Worm (Caenorhabditis elegans) whole organism, young adult: ENCODE data around the gene srg-10.

Experiments used
- F37B4.10 ChIP-seq: fragments of 200-800 bp; sonication (Bioruptor generic); IDR thresholded peaks from 2 replicates; pipeline ENCODE4 v1.3.6; 2022; ENCODE audit warnings: missing genetic modification characterization, missing compliant biosample characterization
- K11D2.4 ChIP-seq: fragments of 200-800 bp; sonication (Bioruptor generic); IDR thresholded peaks from 2 replicates; pipeline ENCODE4 v1.3.6; 2022; ENCODE audit warnings: missing genetic modification reagents, missing genetic modification characterization, missing compliant biosample characterization
- T07F8.4 ChIP-seq: sonication (generic microtip); optimal IDR thresholded peaks from 2 replicates; lab custom pipeline; 2016; ENCODE audit warnings: mild to moderate bottlenecking, missing genetic modification characterization, moderate library complexity, missing compliant biosample characterization
- T26A5.8 ChIP-seq: sonication (generic microtip); optimal IDR thresholded peaks from 2 replicates; lab custom pipeline; 2016; ENCODE audit warnings: missing genetic modification characterization, missing compliant biosample characterization
- Y53G8AR.9 ChIP-seq: fragments of 200-800 bp; sonication (Bioruptor generic); conservative IDR thresholded peaks from 2 replicates; pipeline ENCODE4 v1.3.6; 2022; ENCODE audit warnings: missing genetic modification reagents, missing genetic modification characterization, missing compliant biosample characterization
- aptf-3 ChIP-seq: fragments of 200-800 bp; sonication (Bioruptor generic); IDR thresholded peaks from 2 replicates; pipeline ENCODE4 v1.3.6; 2022; ENCODE audit warnings: missing genetic modification characterization, missing compliant biosample characterization
- athp-1 ChIP-seq: sonication (generic microtip); optimal IDR thresholded peaks from 2 replicates; lab custom pipeline; 2017; ENCODE audit warnings: mild to moderate bottlenecking, missing genetic modification characterization, missing compliant biosample characterization
- bed-1 ChIP-seq: fragments of 200-800 bp; sonication (Bioruptor generic); IDR thresholded peaks from 2 replicates; pipeline ENCODE4 v1.3.6; 2022; ENCODE audit warnings: missing genetic modification reagents, missing genetic modification characterization, missing compliant biosample characterization
- cebp-1 ChIP-seq, 2 experiments: fragments of 200-800 bp in 1 of 2; sonication (Bioruptor generic) in 1 of 2; sonication (generic microtip) in 1 of 2; IDR thresholded peaks in 1 of 2; optimal IDR thresholded peaks in 1 of 2; 2 replicates each; pipeline versions ENCODE4 v1.3.6 to Lab custom; 2017 to 2022; ENCODE audit warnings: missing compliant biosample characterization in 2 of 2, missing genetic modification characterization in 2 of 2, mild to moderate bottlenecking in 1 of 2, missing genetic modification reagents in 1 of 2, moderate library complexity in 1 of 2
- cebp-2 ChIP-seq: fragments of 200-800 bp; sonication (Bioruptor generic); IDR thresholded peaks from 2 replicates; pipeline ENCODE4 v1.3.6; 2022; ENCODE audit warnings: missing genetic modification characterization, missing compliant biosample characterization
- ceh-79 ChIP-seq: sonication (generic microtip); optimal IDR thresholded peaks from 2 replicates; lab custom pipeline; 2017; ENCODE audit warnings: mild to moderate bottlenecking, missing genetic modification characterization, missing compliant biosample characterization
- ceh-91 ChIP-seq: fragments of 200-800 bp; sonication (Bioruptor generic); IDR thresholded peaks from 2 replicates; pipeline ENCODE4 v1.3.6; 2022; ENCODE audit warnings: missing genetic modification reagents, missing genetic modification characterization, missing compliant biosample characterization
- chd-7 ChIP-seq: sonication (generic microtip); optimal IDR thresholded peaks from 2 replicates; lab custom pipeline; 2016; ENCODE audit warnings: mild to moderate bottlenecking, missing genetic modification characterization, moderate library complexity, missing compliant biosample characterization
- dox-1 ChIP-seq: fragments of 200-800 bp; sonication (Bioruptor generic); IDR thresholded peaks from 2 replicates; pipeline ENCODE4 v1.3.6; 2022; ENCODE audit warnings: missing genetic modification reagents, missing genetic modification characterization, missing compliant biosample characterization
- egl-18 ChIP-seq: fragments of 200-800 bp; sonication (Bioruptor generic); IDR thresholded peaks from 2 replicates; pipeline ENCODE4 v1.3.6; 2022; ENCODE audit warnings: missing genetic modification reagents, missing genetic modification characterization, missing compliant biosample characterization
- egl-44 ChIP-seq: fragments of 200-800 bp; sonication (Bioruptor generic); IDR thresholded peaks from 2 replicates; pipeline ENCODE4 v1.3.6; 2022; ENCODE audit warnings: missing genetic modification reagents, missing genetic modification characterization, missing compliant biosample characterization
- ekl-4 ChIP-seq: fragments of 200-800 bp; sonication (Bioruptor generic); IDR thresholded peaks from 2 replicates; pipeline ENCODE4 v1.3.6; 2022; ENCODE audit warnings: missing genetic modification reagents, missing genetic modification characterization, missing compliant biosample characterization
- him-1 ChIP-seq: sonication (generic microtip); optimal IDR thresholded peaks from 2 replicates; lab custom pipeline; 2016; ENCODE audit warnings: missing genotype, missing genetic modification reagents, missing genetic modification characterization, missing compliant biosample characterization
- hlh-12 ChIP-seq: sonication (generic microtip); optimal IDR thresholded peaks from 2 replicates; lab custom pipeline; 2016; ENCODE audit warnings: missing genetic modification characterization, missing compliant biosample characterization
- hmg-1.2 ChIP-seq: fragments of 200-800 bp; sonication (Bioruptor generic); IDR thresholded peaks from 2 replicates; pipeline ENCODE4 v1.3.6; 2022; ENCODE audit warnings: missing genetic modification reagents, missing genetic modification characterization, missing compliant biosample characterization
- hrde-1 ChIP-seq: sonication (generic microtip); optimal IDR thresholded peaks from 2 replicates; lab custom pipeline; 2016; ENCODE audit warnings: missing genetic modification characterization, mild to moderate bottlenecking, missing compliant biosample characterization, moderate library complexity, missing genotype, missing genetic modification reagents, borderline replicate concordance
- hsf-1 ChIP-seq: fragments of 200-800 bp; sonication (Bioruptor generic); IDR thresholded peaks from 2 replicates; pipeline ENCODE4 v1.3.6; 2022; ENCODE audit warnings: missing genetic modification reagents, missing genetic modification characterization, missing compliant biosample characterization
- let-607 ChIP-seq, 2 experiments: fragments of 200-800 bp in 1 of 2; sonication (Bioruptor generic) in 1 of 2; sonication (generic microtip) in 1 of 2; optimal IDR thresholded peaks; 2 replicates each; lab custom pipeline; 2016 to 2018; ENCODE audit warnings: mild to moderate bottlenecking in 2 of 2, missing compliant biosample characterization in 2 of 2, missing genetic modification characterization in 2 of 2, moderate library complexity in 2 of 2, missing genotype in 1 of 2
- lin-35 ChIP-seq, 3 experiments: fragments of 150-350 bp in 2 of 3; sonication (generic microtip) in 1 of 3; optimal IDR thresholded peaks; 2 replicates each; lab custom pipeline; 2014 to 2018; ENCODE audit warnings: missing biosample characterization in 3 of 3, missing genetic modification characterization in 3 of 3, missing genetic modification reagents in 3 of 3
- lin-40 ChIP-seq: sonication (generic microtip); optimal IDR thresholded peaks from 2 replicates; lab custom pipeline; 2016; ENCODE audit warnings: missing genetic modification characterization, mild to moderate bottlenecking, missing compliant biosample characterization, missing genotype, missing genetic modification reagents
- lir-1 ChIP-seq: fragments of 200-800 bp; sonication (Bioruptor generic); conservative IDR thresholded peaks from 2 replicates; pipeline ENCODE4 v1.3.6; 2022; ENCODE audit warnings: missing genetic modification reagents, missing genetic modification characterization, missing compliant biosample characterization
- madf-10 ChIP-seq: sonication (generic microtip); optimal IDR thresholded peaks from 2 replicates; lab custom pipeline; 2016; ENCODE audit warnings: mild to moderate bottlenecking, missing genetic modification characterization, missing compliant biosample characterization
- nfya-2 ChIP-seq: fragments of 200-800 bp; sonication (Bioruptor generic); IDR thresholded peaks from 2 replicates; pipeline ENCODE4 v1.3.6; 2022; ENCODE audit warnings: missing genetic modification reagents, missing genetic modification characterization, missing compliant biosample characterization
- nfyb-1 ChIP-seq: fragments of 200-800 bp; sonication (Bioruptor generic); IDR thresholded peaks from 2 replicates; pipeline ENCODE4 v1.3.6; 2022; ENCODE audit warnings: missing genetic modification reagents, missing genetic modification characterization, missing compliant biosample characterization
- nhr-120 ChIP-seq: fragments of 200-800 bp; sonication (Bioruptor generic); IDR thresholded peaks from 2 replicates; pipeline ENCODE4 v1.3.6; 2022; ENCODE audit warnings: missing genetic modification characterization, missing compliant biosample characterization
- rcor-1 ChIP-seq: fragments of 200-800 bp; sonication (Bioruptor generic); IDR thresholded peaks from 2 replicates; pipeline ENCODE4 v1.3.6; 2022; ENCODE audit warnings: missing genetic modification reagents, missing genetic modification characterization, missing compliant biosample characterization
- repo-1 ChIP-seq: sonication (generic microtip); optimal IDR thresholded peaks from 2 replicates; lab custom pipeline; 2017; ENCODE audit warnings: mild to moderate bottlenecking, missing genetic modification characterization, missing compliant biosample characterization
- rpc-1 ChIP-seq, 2 experiments: fragments of 150-350 bp in 1 of 2; sonication (generic microtip) in 1 of 2; optimal IDR thresholded peaks; 2 replicates each; lab custom pipeline; 2014 to 2018; ENCODE audit warnings: missing biosample characterization in 1 of 2, missing genetic modification characterization in 1 of 2, missing genetic modification reagents in 1 of 2, missing genotype in 1 of 2
- snpc-3.4 ChIP-seq: sonication (generic microtip); optimal IDR thresholded peaks from 2 replicates; lab custom pipeline; 2017; ENCODE audit warnings: missing genetic modification characterization, mild to moderate bottlenecking, missing compliant biosample characterization, antibody characterized with exemption, moderate library complexity, missing genotype, missing genetic modification reagents
- ztf-26 ChIP-seq: sonication (generic microtip); optimal IDR thresholded peaks from 2 replicates; lab custom pipeline; 2017; ENCODE audit warnings: missing genetic modification characterization, missing compliant biosample characterization
- ztf-3 ChIP-seq: fragments of 200-800 bp; sonication (Bioruptor generic); optimal IDR thresholded peaks from 2 replicates; lab custom pipeline; 2018; ENCODE audit warnings: mild to moderate bottlenecking, missing genetic modification characterization, missing compliant biosample characterization
- ztf-6 ChIP-seq: fragments of 200-800 bp; sonication (Bioruptor generic); IDR thresholded peaks from 2 replicates; pipeline ENCODE4 v1.3.6; 2022; ENCODE audit warnings: missing genetic modification reagents, missing genetic modification characterization, missing compliant biosample characterization

srg-10 gene

DNA sequence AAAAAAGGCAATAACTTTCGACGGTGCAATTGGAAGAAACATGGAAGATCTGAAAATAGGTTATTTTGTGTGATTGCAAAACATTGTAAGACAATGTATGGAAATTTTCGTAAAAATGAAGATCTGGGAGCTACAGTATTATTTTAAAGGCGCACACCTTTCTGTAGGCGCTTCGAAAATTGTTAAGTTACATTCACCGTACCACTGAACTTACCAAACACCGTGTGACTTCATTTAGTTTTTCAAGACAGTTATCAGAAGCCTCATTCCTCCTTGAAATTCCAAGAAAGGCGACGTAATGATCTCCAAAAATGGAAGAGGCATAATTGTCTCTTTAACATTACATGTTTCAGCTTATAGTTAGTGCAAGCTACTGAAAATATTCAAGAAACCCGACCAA lies 23.7 kb upstream of the srg-10 start:
- TF ChIP-seq K11D2.4 (GFP tag; lab: Robert Waterston, UW) (peak; percentile 48; the same call in 1 of the 2 replicates), rcor-1 (no peak), lir-1 (peak; percentile 8; the same call in 1 of the 2 replicates), hlh-12 (tag; lab: Kevin White, UChicago) (no peak), nfya-2 (peak; percentile 17; the same call in 1 of the 2 replicates), let-607 (tag; optimal IDR thresholded peaks at IDR 0.05; lab: Kevin White, UChicago) (peak in 1 of 2 experiments; percentile 34), ztf-6 (GFP tag; lab: Robert Waterston, UW) (peak; percentile 55; the same call in 1 of the 2 replicates), hmg-1.2 (GFP tag; lab: Robert Waterston, UW) (0 out of 2 replicates have a peak, but pooled peaks have one; percentile 9), egl-44 (GFP tag; lab: Robert Waterston, UW) (0 out of 2 replicates have a peak, but pooled peaks have one; percentile 18), cebp-1 (GFP tag; IDR thresholded peaks at IDR 0.05; lab: Robert Waterston, UW) (no peak), cebp-1 (tag; optimal IDR thresholded peaks at IDR 0.05; lab: Kevin White, UChicago) (peak; percentile 48), aptf-3 (GFP tag; lab: Robert Waterston, UW) (0 out of 2 replicates have a peak, but pooled peaks have one; percentile 50), lin-35 (GFP tag; optimal IDR thresholded peaks at IDR 0.05; lab: Kevin White, UChicago) (peak in 1 of 3 experiments; percentile 69), ceh-91 (GFP tag; lab: Robert Waterston, UW) (no peak), ztf-3 (no peak), egl-18 (0 out of 2 replicates have a peak, but pooled peaks have one; percentile 28), rpc-1 (optimal IDR thresholded peaks at IDR 0.05; lab: Kevin White, UChicago) (no peak), rpc-1 (tag; optimal IDR thresholded peaks at IDR 0.05; lab: Kevin White, UChicago) (no peak), Y53G8AR.9 (0 out of 2 replicates have a peak, but pooled peaks have one; percentile 61), ztf-26 (tag; lab: Kevin White, UChicago) (no peak), ekl-4 (GFP tag; lab: Robert Waterston, UW) (peak; percentile 61; the same call in 1 of the 2 replicates), lin-40 (peak; percentile 6), T26A5.8 (no peak), athp-1 (tag; lab: Kevin White, UChicago) (peak; percentile 13), nfyb-1 (GFP tag; lab: Robert Waterston, UW) (peak; percentile 75), repo-1 (tag; lab: Kevin White, UChicago) (peak; percentile 57)
- TF ChIP-seq, all 124 proteins: peak for 17

DNA sequence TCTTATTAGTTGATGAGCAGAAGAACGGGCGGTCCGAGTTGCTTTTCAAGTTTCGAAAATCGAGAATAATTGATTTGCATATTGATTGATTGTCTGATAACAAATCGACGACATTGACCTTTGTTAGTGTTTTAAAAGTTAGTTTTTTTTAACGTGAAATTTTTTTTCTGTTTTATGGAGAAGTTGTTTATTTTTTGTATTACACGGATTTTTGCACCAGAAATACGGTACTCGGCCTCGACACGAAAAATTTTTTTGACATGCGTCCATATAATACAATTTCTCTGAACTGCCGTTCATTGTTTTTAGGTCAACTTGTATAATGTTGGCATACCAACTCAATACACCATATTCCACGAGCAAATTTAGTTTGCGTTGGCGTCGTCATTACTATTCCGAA lies 22.2 kb upstream of the srg-10 start, which contains the start of gene T23F11.2:
Gene T23F11.2 (minus strand): TSS at position 101 of the 400 bp plus-strand sequence.
- no peak for TF ChIP-seq nfyb-1 (GFP tag; lab: Robert Waterston, UW)
- TF ChIP-seq chd-7 (tag; lab: Kevin White, UChicago), result no peak
- TF ChIP-seq dox-1, result no peak
- TF ChIP-seq hmg-1.2 (GFP tag; lab: Robert Waterston, UW), result no peak
- TF ChIP-seq rcor-1, result no peak
- TF ChIP-seq hrde-1 (tag; lab: Kevin White, UChicago), result no peak
- TF ChIP-seq T26A5.8, result no peak
- TF ChIP-seq T07F8.4 (tag; lab: Kevin White, UChicago), result no peak
- no peak for TF ChIP-seq ceh-79 (tag; lab: Kevin White, UChicago)
- no peak for TF ChIP-seq nhr-120
- no peak for TF ChIP-seq snpc-3.4 (tag; lab: Kevin White, UChicago)
- no peak for TF ChIP-seq F37B4.10 (GFP tag; lab: Robert Waterston, UW)
- TF ChIP-seq madf-10, result no peak
- TF ChIP-seq hsf-1 (GFP tag; lab: Robert Waterston, UW), result no peak
- no peak for TF ChIP-seq him-1
- no peak for TF ChIP-seq bed-1 (GFP tag; lab: Robert Waterston, UW)
- no peak for TF ChIP-seq cebp-2
